Fruit fly (Drosophila melanogaster) whole organism, pupa: ENCODE results near the gene RhoGAP92B.

Experiments used
- CG13204 ChIP-seq: fragments of 200-800 bp; sonication (Bioruptor generic); optimal IDR thresholded peaks from 2 replicates; lab custom pipeline; 2018; ENCODE audit warnings: missing biosample characterization, mild to moderate bottlenecking, missing genetic modification characterization, moderate library complexity
- CG14655 ChIP-seq: fragments of 200-800 bp; sonication (Bioruptor generic); optimal IDR thresholded peaks from 3 replicates; lab custom pipeline; 2017; ENCODE audit warnings: mild to moderate bottlenecking, missing biosample characterization, missing genetic modification reagents, missing genetic modification characterization
- CG15710 ChIP-seq: fragments of 200-800 bp; sonication (Bioruptor generic); optimal IDR thresholded peaks from 2 replicates; lab custom pipeline; 2018; ENCODE audit warnings: missing biosample characterization, mild to moderate bottlenecking, missing genetic modification characterization, moderate library complexity
- CG32121 ChIP-seq: fragments of 200-800 bp; sonication (Bioruptor generic); IDR thresholded peaks from 2 replicates; pipeline ENCODE4 v1.3.6; 2022; ENCODE audit warnings: missing biosample characterization, missing genetic modification characterization
- CG8159 ChIP-seq: fragments of 200-800 bp; sonication (Bioruptor generic); optimal IDR thresholded peaks from 3 replicates; lab custom pipeline; 2018; ENCODE audit warnings: missing biosample characterization, mild to moderate bottlenecking, missing genetic modification characterization, moderate library complexity
- CG9948 ChIP-seq: fragments of 200-800 bp; sonication (Bioruptor generic); optimal IDR thresholded peaks from 2 replicates; lab custom pipeline; 2018; ENCODE audit warnings: missing biosample characterization, mild to moderate bottlenecking, missing genetic modification characterization, moderate library complexity
- D1 ChIP-seq: fragments of 200-800 bp; sonication (Bioruptor generic); optimal IDR thresholded peaks from 2 replicates; lab custom pipeline; 2018; ENCODE audit warnings: missing biosample characterization, mild to moderate bottlenecking, missing genetic modification characterization, moderate library complexity
- EcR ChIP-seq: fragments of 200-800 bp; sonication (Bioruptor generic); optimal IDR thresholded peaks from 3 replicates; lab custom pipeline; 2019; ENCODE audit warnings: missing biosample characterization, missing genetic modification characterization, mild to moderate bottlenecking, moderate library complexity, missing genetic modification reagents
- Pif1A ChIP-seq: fragments of 200-800 bp; sonication (Bioruptor generic); optimal IDR thresholded peaks from 3 replicates; lab custom pipeline; 2016; ENCODE audit warnings: missing biosample characterization, missing genetic modification characterization
- Snoo ChIP-seq: fragments of 200-800 bp; sonication (Bioruptor generic); optimal IDR thresholded peaks from 3 replicates; lab custom pipeline; 2017; ENCODE audit warnings: missing biosample characterization, mild to moderate bottlenecking, missing genetic modification characterization, inconsistent platforms
- gl ChIP-seq: fragments of 200-800 bp; sonication (Bioruptor generic); optimal IDR thresholded peaks from 2 replicates; lab custom pipeline; 2018; ENCODE audit warnings: missing biosample characterization, mild to moderate bottlenecking, missing genetic modification characterization
- rn ChIP-seq: fragments of 200-800 bp; sonication (Bioruptor generic); IDR thresholded peaks from 2 replicates; pipeline ENCODE4 v1.3.6; 2022; ENCODE audit warnings: missing biosample characterization, missing genetic modification characterization

DNA sequence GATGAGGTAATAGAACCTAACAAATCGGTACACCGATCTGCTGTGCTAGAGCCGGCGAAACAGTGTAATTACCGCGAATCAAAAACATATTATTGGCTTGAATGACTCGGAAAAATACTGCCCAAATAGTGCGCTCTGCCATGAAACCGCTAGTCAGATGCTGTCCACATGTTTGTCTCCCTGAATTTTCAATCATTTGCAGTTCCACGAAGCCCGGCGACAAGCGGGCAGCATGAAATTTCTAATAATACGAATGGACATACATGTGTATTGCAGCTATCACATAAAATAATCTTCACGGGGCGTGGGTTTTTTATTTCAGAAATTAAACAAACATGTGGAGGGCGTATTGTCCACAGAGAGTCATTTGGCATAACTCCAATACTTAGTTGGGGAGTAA lies 46.0 kb upstream of the RhoGAP92B start:
- TF ChIP-seq Pif1A (GFP tag; lab: Kevin White, UChicago), result no peak
- no peak for TF ChIP-seq CG13204
- no peak for TF ChIP-seq CG15710
- TF ChIP-seq CG9948, result no peak
- TF ChIP-seq CG32121 (GFP tag; lab: Robert Waterston, UW), result no peak
- TF ChIP-seq Snoo (tag; lab: Kevin White, UChicago), result no peak
- TF ChIP-seq gl, result no peak
- TF ChIP-seq EcR (GFP tag; lab: Kevin White, UChicago), result no peak
- TF ChIP-seq CG8159 (tag; lab: Kevin White, UChicago), result no peak
- TF ChIP-seq CG14655 (GFP tag; lab: Kevin White, UChicago), result no peak
- TF ChIP-seq D1 (tag; lab: Kevin White, UChicago), result no peak
- TF ChIP-seq rn (GFP tag; lab: Robert Waterston, UW), result no peak
